Worm (Caenorhabditis elegans): ENCODE results near the gene F28H6.7.
A peak's percentile ranks its signal among the peaks of the same experiment; 100 is the strongest.

The F28H6.7 gene

ce11 chrX:14134244-14134643, 18.3 kb downstream of the F28H6.7 start, which contains the start of gene F28H6.8:
F28H6.8 (minus strand) TSS chrX:14134344.
- TF ChIP-seq Y53G8AR.9 (GFP tag; conservative IDR thresholded peaks at IDR 0.05) (no peak), B0336.3 (GFP tag; IDR thresholded peaks at IDR 0.05) (no peak), somi-1 (GFP tag; optimal IDR thresholded peaks at IDR 0.05) (no peak)

ce11 chrX:14134883-14135282, 19.0 kb downstream of the F28H6.7 start:
- TF ChIP-seq Y67H2A.10 (GFP tag; conservative IDR thresholded peaks at IDR 0.05): no peak
- peak; percentile 90 for TF ChIP-seq D2030.7 (GFP tag; IDR thresholded peaks at IDR 0.05)
- no peak for TF ChIP-seq lir-1 (GFP tag; conservative IDR thresholded peaks at IDR 0.05)
- no peak for TF ChIP-seq F33H1.4 (GFP tag; IDR thresholded peaks at IDR 0.05)
- peak; percentile 83 for TF ChIP-seq pbrm-1 (GFP tag; IDR thresholded peaks at IDR 0.05)
- TF ChIP-seq hmg-1.2 (GFP tag; IDR thresholded peaks at IDR 0.05): peak; percentile 66
- TF ChIP-seq somi-1 (GFP tag; optimal IDR thresholded peaks at IDR 0.05): no peak
- TF ChIP-seq F57C9.4 (tag; optimal IDR thresholded peaks at IDR 0.05): no peak
- peak; percentile 22; the same call in 1 of the 2 replicates for TF ChIP-seq rcor-1 (GFP tag; IDR thresholded peaks at IDR 0.05)
- TF ChIP-seq F55B11.4 (tag; optimal IDR thresholded peaks at IDR 0.05; ENCODE audit: borderline replicate concordance, insufficient read depth): no peak
- TF ChIP-seq bed-2 (GFP tag; IDR thresholded peaks at IDR 0.05): no peak
- no peak for TF ChIP-seq ama-1 (optimal IDR thresholded peaks at IDR 0.05)
- TF ChIP-seq ama-1 (GFP tag; optimal IDR thresholded peaks at IDR 0.05): no peak
- TF ChIP-seq F49E8.2 (tag; optimal IDR thresholded peaks at IDR 0.05; ENCODE audit: insufficient read depth): no peak
- TF ChIP-seq Y53F4B.3 (GFP tag; IDR thresholded peaks at IDR 0.05): peak; percentile 44; the same call in 1 of the 2 replicates
- TF ChIP-seq K11D2.4 (GFP tag; IDR thresholded peaks at IDR 0.05): no peak
- no peak for TF ChIP-seq ztf-18 (tag; optimal IDR thresholded peaks at IDR 0.05)
- TF ChIP-seq Y95B8A.8 (GFP tag; IDR thresholded peaks at IDR 0.05): no peak
- peak; percentile 81 for TF ChIP-seq rpc-1 (optimal IDR thresholded peaks at IDR 0.05)
- TF ChIP-seq rpc-1 (tag; optimal IDR thresholded peaks at IDR 0.05): peak; percentile 76
- no peak for TF ChIP-seq nfya-2 (GFP tag; IDR thresholded peaks at IDR 0.05)
- TF ChIP-seq hlh-12 (tag; optimal IDR thresholded peaks at IDR 0.05): no peak
- no peak for TF ChIP-seq efl-1 (GFP tag; optimal IDR thresholded peaks at IDR 0.05)
- TF ChIP-seq ets-4 (GFP tag; optimal IDR thresholded peaks at IDR 0.05): no peak
- no peak for TF ChIP-seq B0019.2 (GFP tag; conservative IDR thresholded peaks at IDR 0.05)
- no peak for TF ChIP-seq let-526 (GFP tag; IDR thresholded peaks at IDR 0.05)
- TF ChIP-seq nfyb-1 (GFP tag; IDR thresholded peaks at IDR 0.05): peak; percentile 75; the same call in 1 of the 2 replicates
- no peak for TF ChIP-seq ceh-91 (GFP tag; IDR thresholded peaks at IDR 0.05)
- TF ChIP-seq dpl-1 (GFP tag; optimal IDR thresholded peaks at IDR 0.05): no peak
- no peak for TF ChIP-seq hrde-1 (tag; optimal IDR thresholded peaks at IDR 0.05; ENCODE audit: borderline replicate concordance)
- TF ChIP-seq tbp1 (GFP tag; optimal IDR thresholded peaks at IDR 0.05): peak; percentile 92
- no peak for TF ChIP-seq aptf-2 (GFP tag; conservative IDR thresholded peaks at IDR 0.05)
- TF ChIP-seq atf-7 (tag; optimal IDR thresholded peaks at IDR 0.05): no peak
- 0 out of 2 replicates have a peak, but pooled peaks have one; percentile 64 for TF ChIP-seq Y56A3A.18 (GFP tag; IDR thresholded peaks at IDR 0.05)
- TF ChIP-seq Y79H2A.3 (GFP tag; conservative IDR thresholded peaks at IDR 0.05): no peak
- TF ChIP-seq tlf-1 (GFP tag; optimal IDR thresholded peaks at IDR 0.05): no peak
- peak; percentile 60 for TF ChIP-seq him-1 (tag; optimal IDR thresholded peaks at IDR 0.05)
- TF ChIP-seq nhr-80 (tag; optimal IDR thresholded peaks at IDR 0.05): no peak
- TF ChIP-seq B0261.1 (tag; optimal IDR thresholded peaks at IDR 0.05): peak; percentile 69
- TF ChIP-seq lsl-1 (GFP tag; optimal IDR thresholded peaks at IDR 0.05): no peak
- TF ChIP-seq F37B4.10 (GFP tag; IDR thresholded peaks at IDR 0.05): no peak
- TF ChIP-seq lin-26 (GFP tag; IDR thresholded peaks at IDR 0.05): peak; percentile 81
- TF ChIP-seq egl-18 (GFP tag; IDR thresholded peaks at IDR 0.05): no peak
- no peak for TF ChIP-seq dpff-1 (tag; optimal IDR thresholded peaks at IDR 0.05)
- TF ChIP-seq attf-5 (GFP tag; optimal IDR thresholded peaks at IDR 0.05): no peak
- TF ChIP-seq mel-28 (tag; optimal IDR thresholded peaks at IDR 0.05; ENCODE audit: borderline replicate concordance): no peak
- peak; percentile 24 for TF ChIP-seq die-1 (tag; optimal IDR thresholded peaks at IDR 0.05)
